Fruit fly (Drosophila melanogaster) whole organism, prepupa: ENCODE data around the gene JMJD5.

Experiments
- CG16779 ChIP-seq: fragments of 200-800 bp; sonication (Bioruptor generic); optimal IDR thresholded peaks from 3 replicates; lab custom pipeline; 2017; ENCODE audit warnings: missing biosample characterization, mild to moderate bottlenecking, missing genetic modification characterization
- CG34406 ChIP-seq: fragments of 200-800 bp; sonication (Bioruptor generic); optimal IDR thresholded peaks from 3 replicates; lab custom pipeline; 2016; ENCODE audit warnings: missing biosample characterization, missing genetic modification characterization
- CG6163 ChIP-seq: fragments of 200-800 bp; sonication (Bioruptor generic); IDR thresholded peaks from 3 replicates; pipeline ENCODE4 v1.3.6; 2022; ENCODE audit warnings: missing biosample characterization, missing genetic modification characterization
- CG8632 ChIP-seq: fragments of 200-800 bp; sonication (Bioruptor generic); optimal IDR thresholded peaks from 3 replicates; lab custom pipeline; 2016; ENCODE audit warnings: missing biosample characterization, missing genetic modification characterization
- Gug ChIP-seq: fragments of 200-800 bp; sonication (Bioruptor generic); IDR thresholded peaks from 2 replicates; pipeline ENCODE4 v1.3.6; 2022; ENCODE audit warnings: missing biosample characterization, missing genetic modification characterization
- Hr38 ChIP-seq: sonication (Bioruptor generic); optimal IDR thresholded peaks from 2 replicates; lab custom pipeline; 2016; ENCODE audit warnings: missing biosample characterization, missing genetic modification characterization
- Hr39 ChIP-seq: fragments of 200-800 bp; sonication (Bioruptor generic); optimal IDR thresholded peaks from 2 replicates; lab custom pipeline; 2016; ENCODE audit warnings: missing biosample characterization, missing genetic modification characterization
- Sox14 ChIP-seq: fragments of 200-800 bp; sonication (Bioruptor generic); optimal IDR thresholded peaks from 3 replicates; lab custom pipeline; 2016; ENCODE audit warnings: missing biosample characterization, missing genetic modification characterization
- fd85E ChIP-seq: fragments of 200-800 bp; sonication (Bioruptor generic); optimal IDR thresholded peaks from 3 replicates; lab custom pipeline; 2016; ENCODE audit warnings: missing biosample characterization, missing genetic modification characterization
- spab ChIP-seq: fragments of 200-800 bp; sonication (Bioruptor generic); optimal IDR thresholded peaks from 2 replicates; lab custom pipeline; 2017; ENCODE audit warnings: missing biosample characterization, mild to moderate bottlenecking, missing genetic modification characterization, missing genetic modification reagents

dm6 chr3L:857063-858015 lies 16.2 kb upstream of the JMJD5 start, which contains the start of gene dpr20:
- peak; percentile 30 for TF ChIP-seq CG8632 (GFP tag; lab: Kevin White, UChicago)
- TF ChIP-seq spab (GFP tag; lab: Kevin White, UChicago): peak; percentile 68
- TF ChIP-seq Hr38 (GFP tag; lab: Kevin White, UChicago): no peak
- TF ChIP-seq CG6163 (GFP tag; lab: Robert Waterston, UW): peak; percentile 91
- TF ChIP-seq fd85E (GFP tag; lab: Kevin White, UChicago): peak; percentile 14
- peak; percentile 86 for TF ChIP-seq Gug (GFP tag; lab: Robert Waterston, UW)
- peak; percentile 32 for TF ChIP-seq CG16779
- TF ChIP-seq Sox14 (GFP tag; lab: Kevin White, UChicago): peak; percentile 78
- TF ChIP-seq CG34406 (GFP tag; lab: Kevin White, UChicago): peak; percentile 44
- TF ChIP-seq Hr39 (GFP tag; lab: Kevin White, UChicago): peak; percentile 72
